Worm (Caenorhabditis elegans): ENCODE measurements around the gene unc-2.

unc-2 gene

DNA sequence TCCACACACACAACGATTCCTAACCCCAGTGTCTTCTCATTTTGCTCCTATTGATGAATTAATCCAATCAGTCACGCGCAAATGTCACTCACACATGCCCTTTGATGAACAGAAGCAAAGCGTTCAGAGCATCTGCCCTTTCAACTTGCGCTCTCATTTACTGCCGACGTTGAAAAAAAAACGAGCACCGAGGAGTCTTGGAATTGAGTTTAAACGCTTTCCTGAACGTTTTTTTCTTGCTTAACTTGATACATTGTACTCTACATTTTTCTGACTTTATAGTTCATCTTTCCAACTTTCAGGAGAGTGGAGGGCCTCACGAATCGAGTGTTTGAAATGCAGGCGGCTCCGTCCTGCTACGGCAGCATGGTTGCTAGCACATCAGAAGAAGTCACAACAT is 8.4 kb upstream of the unc-2 start, which contains the start of gene cgef-1:
TSS of gene cgef-1 (plus strand) at position 301 of the 400 bp plus-strand sequence.
- TF ChIP-seq ztf-28 (GFP tag; IDR thresholded peaks at IDR 0.05): no peak
- no peak for TF ChIP-seq tlf-1 (GFP tag; optimal IDR thresholded peaks at IDR 0.05)
- no peak for TF ChIP-seq hlh-26 (GFP tag; conservative IDR thresholded peaks at IDR 0.05)
- TF ChIP-seq ceh-100 (GFP tag; IDR thresholded peaks at IDR 0.05): no peak
- TF ChIP-seq Y95B8A.8 (GFP tag; IDR thresholded peaks at IDR 0.05): no peak
- TF ChIP-seq ets-4 (GFP tag; optimal IDR thresholded peaks at IDR 0.05): no peak
- no peak for TF ChIP-seq F10E7.11 (tag; optimal IDR thresholded peaks at IDR 0.05)
- TF ChIP-seq snpc-4 (GFP tag; optimal IDR thresholded peaks at IDR 0.05): no peak
- no peak for TF ChIP-seq snpc-4 (tag; optimal IDR thresholded peaks at IDR 0.05)

DNA sequence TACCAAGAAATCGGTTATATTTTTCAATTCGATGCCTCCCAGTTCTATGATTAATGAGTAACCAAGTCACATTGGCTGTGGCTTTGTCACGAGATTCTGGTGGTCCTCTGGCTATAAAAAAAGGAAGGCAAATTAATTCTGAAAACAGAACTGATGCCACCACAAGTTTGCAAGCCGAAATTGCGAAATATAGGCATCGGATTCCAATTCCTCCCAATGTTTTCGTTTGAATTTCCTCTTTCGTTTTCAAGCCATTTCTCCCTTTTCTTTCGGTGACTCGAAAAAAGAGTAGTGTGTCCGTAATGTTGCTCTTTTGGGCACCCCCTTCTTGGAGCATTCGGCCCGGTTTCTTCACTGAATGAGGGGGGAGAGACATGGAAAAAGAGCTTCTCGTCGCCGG is 6.4 kb upstream of the unc-2 start, which contains the start of gene F55F1.2:
TSS of gene F55F1.2 (minus strand) at position 376 of the 400 bp plus-strand sequence.
- TF ChIP-seq K11D2.4 (GFP tag; IDR thresholded peaks at IDR 0.05): no peak
- TF ChIP-seq cebp-1 (GFP tag; IDR thresholded peaks at IDR 0.05): peak; percentile 65; the same call in 1 of the 2 replicates
- peak; percentile 84 for TF ChIP-seq cebp-1 (tag; optimal IDR thresholded peaks at IDR 0.05)

DNA sequence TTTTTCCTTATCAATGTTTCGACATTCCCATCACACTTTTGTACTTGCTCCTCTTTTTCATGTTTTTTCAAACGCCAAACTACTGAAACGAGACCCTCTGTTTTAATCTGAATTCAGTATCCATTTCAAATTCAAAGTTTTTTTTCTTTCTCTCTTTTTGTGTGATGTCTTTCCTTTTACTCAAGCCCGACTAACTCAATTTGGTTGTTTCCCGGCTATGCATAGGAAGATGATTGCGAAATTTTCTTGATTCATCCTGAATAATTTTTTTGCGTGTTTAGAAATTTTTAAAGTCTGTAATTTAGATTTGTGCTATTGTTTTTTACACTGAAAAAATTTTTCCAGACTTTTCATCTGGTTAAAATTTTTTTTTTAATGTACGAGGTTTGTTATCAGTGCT is 952 bp upstream of the unc-2 start:
- TF ChIP-seq ztf-6 (GFP tag; IDR thresholded peaks at IDR 0.05) (no peak), nhr-80 (tag; optimal IDR thresholded peaks at IDR 0.05) (peak; percentile 9), B0336.3 (GFP tag; IDR thresholded peaks at IDR 0.05) (no peak), cebp-1 (GFP tag; IDR thresholded peaks at IDR 0.05) (no peak), cebp-1 (tag; optimal IDR thresholded peaks at IDR 0.05) (peak; percentile 76)

DNA sequence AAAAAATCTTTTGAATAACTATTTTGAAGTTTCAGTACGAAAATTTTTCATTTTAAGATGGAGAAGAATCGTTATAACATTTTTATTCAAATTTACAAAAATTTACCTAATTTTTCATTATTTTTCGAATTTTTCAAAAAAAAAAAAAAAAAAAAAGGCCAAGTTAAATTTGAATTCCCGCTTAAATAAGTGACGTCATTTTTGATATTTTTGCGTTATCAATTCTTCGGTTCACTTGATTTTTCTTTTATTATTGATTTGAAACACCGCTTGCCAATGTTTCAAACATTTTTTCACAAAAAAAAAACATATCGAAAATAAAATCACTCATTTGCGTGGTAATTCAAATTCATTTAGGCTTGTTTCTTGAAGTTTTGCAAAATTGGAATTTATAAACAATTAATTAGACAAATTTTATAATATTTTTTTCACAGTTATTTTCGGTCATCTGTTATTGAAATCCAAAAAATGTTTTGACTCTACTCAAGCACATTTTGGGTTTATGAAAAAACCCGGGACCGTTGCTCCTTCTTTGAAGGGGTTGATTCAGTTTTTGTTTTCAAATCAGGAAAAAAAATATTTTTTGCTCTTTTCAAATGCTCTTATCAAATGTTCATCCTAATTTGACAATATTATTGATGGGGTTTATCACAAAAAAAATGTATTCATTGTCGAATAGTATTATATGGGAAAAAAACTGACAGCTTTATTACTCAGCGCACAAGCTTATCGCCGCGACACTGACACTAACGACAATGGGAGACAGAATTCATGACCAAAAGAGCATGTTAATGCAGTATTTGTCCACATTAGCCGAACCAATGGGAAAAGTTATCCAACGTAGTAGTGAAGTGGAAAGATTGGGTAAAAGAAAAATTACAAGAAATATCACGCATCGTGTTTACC is 9.0 kb downstream of the unc-2 start:
- TF ChIP-seq nhr-80 (tag; optimal IDR thresholded peaks at IDR 0.05): peak; percentile 53
- no peak for TF ChIP-seq T26A5.8 (tag; optimal IDR thresholded peaks at IDR 0.05)

DNA sequence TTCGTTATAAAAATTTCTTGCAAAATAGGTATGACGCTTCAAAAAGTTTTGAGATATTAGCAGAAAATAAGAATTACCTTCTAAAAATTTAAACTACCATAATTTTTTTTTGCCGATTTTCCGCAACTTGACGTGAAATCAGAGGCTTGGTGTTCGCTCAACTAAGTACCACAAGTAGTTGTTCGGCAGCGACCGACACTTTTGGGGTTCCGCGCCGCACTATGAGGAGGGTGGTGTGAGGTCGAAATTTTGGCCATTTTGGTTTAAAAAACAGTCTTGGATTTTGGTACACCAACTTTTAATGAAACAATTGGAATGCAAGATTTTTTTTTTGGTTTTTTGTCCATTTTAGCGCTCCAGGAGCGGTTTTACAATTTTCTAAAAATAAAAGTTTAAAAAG is 10.5 kb downstream of the unc-2 start:
- TF ChIP-seq dpff-1 (tag; optimal IDR thresholded peaks at IDR 0.05) (no peak), Y79H2A.3 (GFP tag; conservative IDR thresholded peaks at IDR 0.05) (no peak), snpc-4 (GFP tag; optimal IDR thresholded peaks at IDR 0.05) (peak; percentile 29), snpc-4 (tag; optimal IDR thresholded peaks at IDR 0.05) (peak in 2 of 4 experiments; percentile 85 to 91), akir-1 (GFP tag; optimal IDR thresholded peaks at IDR 0.05) (no peak), hmg-1.2 (GFP tag; IDR thresholded peaks at IDR 0.05) (peak; percentile 31; the same call in 1 of the 2 replicates), nhr-179 (tag; optimal IDR thresholded peaks at IDR 0.05) (no peak), somi-1 (GFP tag; optimal IDR thresholded peaks at IDR 0.05) (no peak), aptf-2 (GFP tag; conservative IDR thresholded peaks at IDR 0.05) (no peak), efl-1 (GFP tag; optimal IDR thresholded peaks at IDR 0.05) (no peak), ztf-18 (tag; optimal IDR thresholded peaks at IDR 0.05) (no peak), mel-28 (tag; optimal IDR thresholded peaks at IDR 0.05; ENCODE audit: borderline replicate concordance) (no peak), F33H1.4 (GFP tag; IDR thresholded peaks at IDR 0.05) (no peak), hlh-26 (GFP tag; conservative IDR thresholded peaks at IDR 0.05) (no peak), F22D6.2 (tag; optimal IDR thresholded peaks at IDR 0.05) (no peak), tbx-9 (tag; optimal IDR thresholded peaks at IDR 0.05; ENCODE audit: borderline replicate concordance) (no peak), cebp-1 (GFP tag; IDR thresholded peaks at IDR 0.05) (no peak), cebp-1 (tag; optimal IDR thresholded peaks at IDR 0.05) (no peak), snpc-1.1 (tag; optimal IDR thresholded peaks at IDR 0.05; ENCODE audit: insufficient read depth) (peak; percentile 66)
